Fruit fly (Drosophila melanogaster): ENCODE data around the gene p130CAS.

The p130CAS gene

DNA sequence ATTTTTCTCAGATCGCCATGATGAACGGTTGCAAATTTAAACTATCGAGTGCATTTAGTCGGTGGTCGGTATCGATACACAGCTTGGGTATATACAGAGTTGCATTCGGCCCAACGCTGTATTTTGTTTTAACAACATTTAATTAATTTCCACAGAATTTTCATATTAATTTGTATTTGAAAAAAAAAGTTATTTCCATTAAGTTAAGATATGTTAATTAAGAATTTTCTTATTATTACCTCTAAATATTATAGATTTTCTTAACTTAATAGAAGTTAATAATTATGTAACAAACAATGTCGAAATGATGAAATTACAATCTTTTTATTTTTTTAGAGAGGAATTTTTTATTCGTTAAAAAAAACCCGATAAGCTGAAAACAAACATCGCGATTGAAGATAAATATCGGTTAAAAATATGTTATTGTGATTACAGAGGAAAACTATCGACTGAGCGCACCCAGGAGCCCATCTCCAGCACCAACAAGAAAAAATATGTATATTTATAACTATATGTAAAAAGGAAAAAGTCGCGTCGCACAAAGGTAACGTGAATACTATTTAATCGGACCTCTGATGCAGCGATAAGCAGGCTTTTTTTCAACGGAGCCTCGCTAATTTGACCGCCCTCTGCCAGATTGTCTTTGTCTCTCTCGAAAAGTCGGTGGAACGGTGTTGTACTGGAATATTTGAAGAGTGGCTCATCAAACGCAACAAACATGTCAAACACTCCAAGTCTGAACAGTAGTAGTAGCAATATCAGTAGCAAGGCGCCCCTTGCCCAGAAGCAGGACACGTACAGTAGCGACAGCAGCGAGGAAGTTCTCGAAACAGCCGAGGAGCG, 47.3 kb downstream of the p130CAS start, which contains the start of the genes rno and mri (continued):
- peak; percentile 37 for TF ChIP-seq run (tag; optimal IDR thresholded peaks at IDR 0.05)
- no peak for TF ChIP-seq CG16863 (GFP tag; optimal IDR thresholded peaks at IDR 0.05)
- peak; percentile 53 for TF ChIP-seq ssp (GFP tag; IDR thresholded peaks at IDR 0.05)
- peak; percentile 58; the same call in 1 of the 3 replicates for TF ChIP-seq CG34422 (GFP tag; IDR thresholded peaks at IDR 0.05)
- TF ChIP-seq p53 (GFP tag; optimal IDR thresholded peaks at IDR 0.05): no peak
- no peak for TF ChIP-seq CG12071 (GFP tag; optimal IDR thresholded peaks at IDR 0.05)
- peak; percentile 63; the same call in 1 of the 2 replicates for TF ChIP-seq CG11085 (GFP tag; IDR thresholded peaks at IDR 0.05)
- TF ChIP-seq CG6854 (GFP tag; optimal IDR thresholded peaks at IDR 0.05): no peak
- TF ChIP-seq CG12299 (tag; optimal IDR thresholded peaks at IDR 0.05): peak; percentile 68
- no peak for TF ChIP-seq ab (GFP tag; optimal IDR thresholded peaks at IDR 0.05)
- no peak for TF ChIP-seq fu2 (GFP tag; optimal IDR thresholded peaks at IDR 0.05)
- peak; percentile 67 for TF ChIP-seq PHDP (tag; optimal IDR thresholded peaks at IDR 0.05)
- TF ChIP-seq Sox100B (GFP tag; optimal IDR thresholded peaks at IDR 0.05): no peak
- no peak for TF ChIP-seq Stat92E (GFP tag; optimal IDR thresholded peaks at IDR 0.05)
- no peak for TF ChIP-seq CG7271 (tag; optimal IDR thresholded peaks at IDR 0.05)
- peak; percentile 46 for TF ChIP-seq CG11504 (tag; optimal IDR thresholded peaks at IDR 0.05)
- TF ChIP-seq CG8765 (GFP tag; IDR thresholded peaks at IDR 0.05): peak; percentile 37
- peak; percentile 73 for TF ChIP-seq az2 (GFP tag; optimal IDR thresholded peaks at IDR 0.05)
- TF ChIP-seq ato (GFP tag; IDR thresholded peaks at IDR 0.05; ENCODE audit: partially characterized antibody): peak; percentile 72
- TF ChIP-seq Hr51 (GFP tag; optimal IDR thresholded peaks at IDR 0.05): peak; percentile 9 to 81
- no peak for TF ChIP-seq h (optimal IDR thresholded peaks at IDR 0.05)
- no peak for TF ChIP-seq ac (GFP tag; optimal IDR thresholded peaks at IDR 0.05)
- no peak for TF ChIP-seq CG8281 (tag; optimal IDR thresholded peaks at IDR 0.05)
- peak; percentile 55 for TF ChIP-seq CG4328 (GFP tag; optimal IDR thresholded peaks at IDR 0.05)
- TF ChIP-seq gfzf (GFP tag; optimal IDR thresholded peaks at IDR 0.05): no peak
- TF ChIP-seq fru (optimal IDR thresholded peaks at IDR 0.05): no peak
- TF ChIP-seq Fer3 (tag; optimal IDR thresholded peaks at IDR 0.05): peak; percentile 75
- TF ChIP-seq vnd (GFP tag; IDR thresholded peaks at IDR 0.05; ENCODE audit: partially characterized antibody): peak; percentile 94
- peak; percentile 88 for TF ChIP-seq CG17361 (GFP tag; IDR thresholded peaks at IDR 0.05)
- no peak for TF ChIP-seq CG1024 (GFP tag; IDR thresholded peaks at IDR 0.05)
- no peak for TF ChIP-seq D (optimal IDR thresholded peaks at IDR 0.05)
- peak; percentile 41 for TF ChIP-seq D (GFP tag; optimal IDR thresholded peaks at IDR 0.05)
- TF ChIP-seq Sry-δ (GFP tag; optimal IDR thresholded peaks at IDR 0.05): peak; percentile 81
- peak; percentile 21; the same call in 1 of the 2 replicates for TF ChIP-seq CG5953 (GFP tag; IDR thresholded peaks at IDR 0.05)
- TF ChIP-seq CG10979 (tag; optimal IDR thresholded peaks at IDR 0.05): peak; percentile 67
- peak; percentile 22 for TF ChIP-seq Adf1 (GFP tag; IDR thresholded peaks at IDR 0.05)
- peak; percentile 50; the same call in 1 of the 2 replicates for TF ChIP-seq CG11247 (GFP tag; IDR thresholded peaks at IDR 0.05)
- TF ChIP-seq CG10209 (GFP tag; optimal IDR thresholded peaks at IDR 0.05): peak; percentile 40
- 0 out of 3 replicates have a peak, but pooled peaks have one; percentile 32 for TF ChIP-seq otp (GFP tag; IDR thresholded peaks at IDR 0.05)
- no peak for TF ChIP-seq Atf-2 (GFP tag; optimal IDR thresholded peaks at IDR 0.05)
- TF ChIP-seq CG8944 (GFP tag; optimal IDR thresholded peaks at IDR 0.05): no peak
- TF ChIP-seq Hand (GFP tag; optimal IDR thresholded peaks at IDR 0.05): no peak
- TF ChIP-seq CG17912 (GFP tag; optimal IDR thresholded peaks at IDR 0.05): no peak
- no peak for TF ChIP-seq CG10274 (GFP tag; optimal IDR thresholded peaks at IDR 0.05)
- peak; percentile 77 for TF ChIP-seq CG9817 (tag; optimal IDR thresholded peaks at IDR 0.05)
- TF ChIP-seq ttk (GFP tag; IDR thresholded peaks at IDR 0.05): peak; percentile 72
- TF ChIP-seq E2f2 (GFP tag; IDR thresholded peaks at IDR 0.05): peak; percentile 40
- peak; percentile 45 for TF ChIP-seq CG30431 (GFP tag; optimal IDR thresholded peaks at IDR 0.05)
- TF ChIP-seq CG18619 (GFP tag; optimal IDR thresholded peaks at IDR 0.05): peak; percentile 44

Data from whole organism, embryonic.